Worm (Caenorhabditis elegans) whole organism, late embryonic: ENCODE results near the gene gly-20.

ENCODE experiments used
- F13H6.1 ChIP-seq: sonication (generic microtip); optimal IDR thresholded peaks from 2 replicates; lab custom pipeline; 2016; ENCODE audit warnings: missing genetic modification characterization, missing compliant biosample characterization
- K02D7.2 ChIP-seq: sonication (generic microtip); optimal IDR thresholded peaks from 2 replicates; lab custom pipeline; 2017; ENCODE audit warnings: mild to moderate bottlenecking, missing genetic modification characterization, missing compliant biosample characterization
- ama-1 ChIP-seq: fragments of 150-350 bp; optimal IDR thresholded peaks from 2 replicates; lab custom pipeline; 2014
- ceh-24 ChIP-seq: sonication (generic microtip); optimal IDR thresholded peaks from 2 replicates; lab custom pipeline; 2016; ENCODE audit warnings: mild to moderate bottlenecking, missing genetic modification characterization, missing compliant biosample characterization
- ceh-9 ChIP-seq: sonication (generic microtip); optimal IDR thresholded peaks from 2 replicates; lab custom pipeline; 2016; ENCODE audit warnings: mild to moderate bottlenecking, missing genetic modification characterization, inconsistent platforms, missing compliant biosample characterization
- dmd-4 ChIP-seq: sonication (generic microtip); optimal IDR thresholded peaks from 2 replicates; lab custom pipeline; 2016; ENCODE audit warnings: borderline replicate concordance, missing genetic modification characterization, missing compliant biosample characterization
- elt-2 ChIP-seq: sonication (generic microtip); optimal IDR thresholded peaks from 2 replicates; lab custom pipeline; 2016; ENCODE audit warnings: missing genetic modification reagents, missing genetic modification characterization, missing compliant biosample characterization
- fkh-10 ChIP-seq: fragments of 150-350 bp; optimal IDR thresholded peaks from 2 replicates; lab custom pipeline; 2014; ENCODE audit warnings: missing biosample characterization, missing genetic modification reagents, missing genetic modification characterization
- hlh-15 ChIP-seq: sonication (generic microtip); optimal IDR thresholded peaks from 2 replicates; lab custom pipeline; 2016; ENCODE audit warnings: missing genetic modification characterization, missing compliant biosample characterization
- nhr-11 ChIP-seq: fragments of 150-350 bp; optimal IDR thresholded peaks from 2 replicates; lab custom pipeline; 2014; ENCODE audit warnings: missing biosample characterization, missing genetic modification characterization
- pha-4 ChIP-seq: fragments of 150-350 bp; optimal IDR thresholded peaks from 2 replicates; lab custom pipeline; 2018; ENCODE audit warnings: missing biosample characterization, missing genetic modification reagents, missing genetic modification characterization
- sox-2 ChIP-seq: fragments of 200-800 bp; sonication (Bioruptor generic); IDR thresholded peaks from 2 replicates; pipeline ENCODE4 v1.3.6; 2022; ENCODE audit warnings: missing genetic modification reagents, missing genetic modification characterization, missing compliant biosample characterization
- tbx-7 ChIP-seq: sonication (generic microtip); optimal IDR thresholded peaks from 2 replicates; lab custom pipeline; 2016; ENCODE audit warnings: missing genotype, missing genetic modification characterization, missing compliant biosample characterization
- zip-5 ChIP-seq: sonication (generic microtip); optimal IDR thresholded peaks from 2 replicates; lab custom pipeline; 2016; ENCODE audit warnings: missing genetic modification characterization, missing compliant biosample characterization

DNA sequence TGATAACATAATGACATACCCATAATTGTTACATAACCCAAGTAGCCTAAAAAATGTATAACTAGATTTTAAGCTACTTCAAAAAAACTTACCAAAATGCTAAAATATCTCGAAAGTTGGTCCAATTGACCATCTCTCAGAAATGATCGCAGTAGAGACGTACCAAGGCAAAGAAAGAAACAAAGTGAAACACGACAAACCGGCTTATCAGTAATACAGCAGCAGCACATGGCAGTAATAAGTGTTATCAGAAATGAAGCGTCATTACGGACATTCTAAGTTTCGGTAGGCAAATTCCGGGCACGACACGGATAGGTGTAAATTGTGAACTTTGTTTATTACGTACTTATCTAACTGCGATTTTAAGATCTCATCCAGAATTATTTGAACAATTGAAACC lies 16.9 kb upstream of the gly-20 start, which contains the start of gene cln-3.1:
- TF ChIP-seq pha-4 (tag; lab: Kevin White, UChicago) (no peak), nhr-11 (tag; lab: Kevin White, UChicago) (no peak), fkh-10 (GFP tag; lab: Kevin White, UChicago) (no peak), ama-1 (lab: Kevin White, UChicago) (no peak), dmd-4 (tag; lab: Kevin White, UChicago) (no peak), zip-5 (tag; lab: Kevin White, UChicago) (no peak), ceh-9 (no peak), F13H6.1 (no peak), ceh-24 (tag; lab: Kevin White, UChicago) (no peak), elt-2 (tag; lab: Kevin White, UChicago) (peak; percentile 78), sox-2 (no peak), tbx-7 (tag; lab: Kevin White, UChicago) (no peak), K02D7.2 (tag; lab: Kevin White, UChicago) (no peak), hlh-15 (tag; lab: Kevin White, UChicago) (no peak)
